Fruit fly (Drosophila melanogaster) whole organism, embryonic: ENCODE results near the gene CG43446.
A peak's percentile ranks its signal among the peaks of the same experiment; 100 is the strongest.

Experiments
- Atf3 ChIP-seq: fragments of 200-800 bp; sonication (Bioruptor generic); optimal IDR thresholded peaks from 3 replicates; lab custom pipeline; 2016; ENCODE audit warnings: missing biosample characterization, missing genetic modification characterization
- CG1233 ChIP-seq: fragments of 200-800 bp; sonication (Bioruptor generic); optimal IDR thresholded peaks from 4 replicates; lab custom pipeline; 2018; ENCODE audit warnings: missing biosample characterization, mild to moderate bottlenecking, missing genetic modification characterization
- CG12659 ChIP-seq: fragments of 200-800 bp; sonication (Bioruptor generic); optimal IDR thresholded peaks from 3 replicates; lab custom pipeline; 2017; ENCODE audit warnings: mild to moderate bottlenecking, missing biosample characterization, missing genetic modification reagents, missing genetic modification characterization
- CG13287 ChIP-seq: fragments of 200-800 bp; sonication (Bioruptor generic); IDR thresholded peaks from 2 replicates; pipeline ENCODE4 v1.3.6; 2022; ENCODE audit warnings: missing biosample characterization, missing genetic modification characterization; ENCODE audit not compliant: partially characterized antibody
- CG13424 ChIP-seq: fragments of 200-800 bp; sonication (Bioruptor generic); optimal IDR thresholded peaks from 2 replicates; lab custom pipeline; 2019; ENCODE audit warnings: missing biosample characterization, mild to moderate bottlenecking, missing genetic modification characterization, moderate library complexity
- CG14965 ChIP-seq: fragments of 200-800 bp; sonication (Bioruptor generic); optimal IDR thresholded peaks from 2 replicates; lab custom pipeline; 2016; ENCODE audit warnings: missing biosample characterization, missing genetic modification characterization, borderline replicate concordance
- CG15479 ChIP-seq: fragments of 200-800 bp; sonication (Bioruptor generic); optimal IDR thresholded peaks from 3 replicates; lab custom pipeline; 2019; ENCODE audit warnings: missing biosample characterization, mild to moderate bottlenecking, missing genetic modification characterization, moderate library complexity
- CG1603 ChIP-seq: fragments of 200-800 bp; sonication (Bioruptor generic); optimal IDR thresholded peaks from 2 replicates; lab custom pipeline; 2019; ENCODE audit warnings: missing biosample characterization, mild to moderate bottlenecking, missing genetic modification characterization, moderate library complexity
- CG16813 ChIP-seq: fragments of 200-800 bp; sonication (Bioruptor generic); IDR thresholded peaks from 3 replicates; pipeline ENCODE4 v1.3.6; 2022; ENCODE audit warnings: missing biosample characterization, missing genetic modification characterization; ENCODE audit not compliant: partially characterized antibody
- CG17385 ChIP-seq: fragments of 200-800 bp; sonication (Bioruptor generic); optimal IDR thresholded peaks from 3 replicates; lab custom pipeline; 2018; ENCODE audit warnings: missing biosample characterization, mild to moderate bottlenecking, missing genetic modification characterization
- CG3281 ChIP-seq: fragments of 200-800 bp; sonication (Bioruptor generic); optimal IDR thresholded peaks from 3 replicates; lab custom pipeline; 2017; ENCODE audit warnings: missing biosample characterization, mild to moderate bottlenecking, missing genetic modification characterization
- CG4282 ChIP-seq: fragments of 200-800 bp; sonication (Bioruptor generic); optimal IDR thresholded peaks from 2 replicates; lab custom pipeline; 2016; ENCODE audit warnings: missing biosample characterization, missing genetic modification characterization
- CG8924 ChIP-seq: fragments of 200-800 bp; optimal IDR thresholded peaks from 3 replicates; lab custom pipeline; 2019; ENCODE audit warnings: missing biosample characterization, mild to moderate bottlenecking, missing genetic modification characterization, moderate library complexity
- CG8944 ChIP-seq: fragments of 200-800 bp; sonication (Bioruptor generic); optimal IDR thresholded peaks from 3 replicates; lab custom pipeline; 2016; ENCODE audit warnings: missing biosample characterization, missing genetic modification characterization
- CG9817 ChIP-seq: fragments of 200-800 bp; sonication (Bioruptor generic); optimal IDR thresholded peaks from 2 replicates; lab custom pipeline; 2018; ENCODE audit warnings: missing biosample characterization, mild to moderate bottlenecking, missing genetic modification characterization, moderate library complexity
- CHES-1-like ChIP-seq: fragments of 200-800 bp; sonication (Bioruptor generic); optimal IDR thresholded peaks from 2 replicates; lab custom pipeline; 2016; ENCODE audit warnings: missing biosample characterization, missing genetic modification characterization
- Drgx ChIP-seq: fragments of 200-800 bp; sonication (Bioruptor generic); IDR thresholded peaks from 2 replicates; pipeline ENCODE4 v1.3.6; 2022; ENCODE audit warnings: missing biosample characterization, missing genetic modification characterization
- ERR ChIP-seq: fragments of 200-800 bp; sonication (Bioruptor generic); optimal IDR thresholded peaks from 2 replicates; lab custom pipeline; 2016; ENCODE audit warnings: missing biosample characterization, missing genetic modification characterization
- HHEX ChIP-seq: fragments of 200-800 bp; sonication (Bioruptor generic); optimal IDR thresholded peaks from 3 replicates; lab custom pipeline; 2017; ENCODE audit warnings: missing biosample characterization, mild to moderate bottlenecking, missing genetic modification characterization, missing genetic modification reagents
- HLH4C ChIP-seq: fragments of 200-800 bp; sonication (Bioruptor generic); IDR thresholded peaks from 3 replicates; pipeline ENCODE4 v1.3.6; 2022; ENCODE audit warnings: missing biosample characterization, missing genetic modification characterization; ENCODE audit not compliant: partially characterized antibody
- Hmr ChIP-seq: fragments of 200-800 bp; sonication (Bioruptor generic); optimal IDR thresholded peaks from 3 replicates; lab custom pipeline; 2017; ENCODE audit warnings: mild to moderate bottlenecking, missing biosample characterization, missing genetic modification reagents, missing genetic modification characterization
- Opbp ChIP-seq: fragments of 200-800 bp; sonication (Bioruptor generic); IDR thresholded peaks from 3 replicates; pipeline ENCODE4 v1.3.6; 2022; ENCODE audit warnings: missing biosample characterization, missing genetic modification characterization; ENCODE audit not compliant: partially characterized antibody
- Ravus ChIP-seq: fragments of 200-800 bp; sonication (Bioruptor generic); IDR thresholded peaks from 2 replicates; pipeline ENCODE4 v1.3.6; 2022; ENCODE audit warnings: missing biosample characterization, missing genetic modification characterization
- Side ChIP-seq: fragments of 200-800 bp; sonication (Bioruptor generic); optimal IDR thresholded peaks from 2 replicates; lab custom pipeline; 2016; ENCODE audit warnings: missing biosample characterization, missing genetic modification characterization
- Tbp ChIP-seq: fragments of >200 bp; optimal IDR thresholded peaks from 2 replicates; lab custom pipeline; 2018; ENCODE audit warnings: missing biosample characterization, missing genetic modification characterization
- ab ChIP-seq: fragments of 200-800 bp; sonication (Bioruptor generic); optimal IDR thresholded peaks from 2 replicates; lab custom pipeline; 2016; ENCODE audit warnings: missing biosample characterization, missing genetic modification characterization
- al ChIP-seq: fragments of 200-800 bp; sonication (Bioruptor generic); IDR thresholded peaks from 2 replicates; pipeline ENCODE4 v1.3.6; 2022; ENCODE audit warnings: missing biosample characterization, missing genetic modification characterization
- az2 ChIP-seq: fragments of 200-800 bp; sonication (Bioruptor generic); optimal IDR thresholded peaks from 3 replicates; lab custom pipeline; 2016; ENCODE audit warnings: missing biosample characterization, missing genetic modification characterization
- bigmax ChIP-seq: fragments of 200-800 bp; sonication (Bioruptor generic); optimal IDR thresholded peaks from 2 replicates; lab custom pipeline; 2018; ENCODE audit warnings: missing biosample characterization, mild to moderate bottlenecking, missing genetic modification characterization
- br ChIP-seq: fragments of >200 bp; optimal IDR thresholded peaks from 2 replicates; lab custom pipeline; 2017
- esg ChIP-seq: fragments of 200-800 bp; sonication (Bioruptor generic); conservative IDR thresholded peaks from 2 replicates; pipeline ENCODE4 v1.3.6; 2022; ENCODE audit warnings: missing biosample characterization, missing genetic modification characterization
- gt ChIP-seq: fragments of 200-800 bp; sonication (Bioruptor generic); IDR thresholded peaks from 2 replicates; pipeline ENCODE4 v1.3.6; 2022; ENCODE audit warnings: missing biosample characterization, missing genetic modification characterization
- her ChIP-seq: fragments of 200-800 bp; sonication (Bioruptor generic); optimal IDR thresholded peaks from 2 replicates; lab custom pipeline; 2016; ENCODE audit warnings: missing biosample characterization, missing genetic modification characterization
- insv ChIP-seq, 2 experiments: fragments of 200-800 bp; sonication (Bioruptor generic); optimal IDR thresholded peaks; 3 replicates each; lab custom pipeline; 2016 to 2018; ENCODE audit warnings: missing biosample characterization in 2 of 2, missing genetic modification characterization in 2 of 2
- ken ChIP-seq: fragments of 200-800 bp; sonication (Bioruptor generic); IDR thresholded peaks from 3 replicates; pipeline ENCODE4 v1.3.6; 2022; ENCODE audit warnings: missing biosample characterization, missing genetic modification characterization
- luna ChIP-seq: fragments of 200-800 bp; sonication (Bioruptor generic); optimal IDR thresholded peaks from 2 replicates; lab custom pipeline; 2016; ENCODE audit warnings: missing biosample characterization, missing genetic modification characterization
- org-1 ChIP-seq: fragments of 200-800 bp; sonication (Bioruptor generic); optimal IDR thresholded peaks from 2 replicates; lab custom pipeline; 2017; ENCODE audit warnings: missing biosample characterization, missing genetic modification characterization
- otp ChIP-seq: fragments of 200-800 bp; sonication (Bioruptor generic); IDR thresholded peaks from 3 replicates; pipeline ENCODE4, ENCODE4 v1.3.6; 2022; ENCODE audit warnings: missing biosample characterization, missing genetic modification characterization
- pita ChIP-seq: fragments of 200-800 bp; sonication (Bioruptor generic); optimal IDR thresholded peaks from 2 replicates; lab custom pipeline; 2017; ENCODE audit warnings: missing biosample characterization, mild to moderate bottlenecking, missing genetic modification characterization
- ranshi ChIP-seq: fragments of 200-800 bp; sonication (Bioruptor generic); IDR thresholded peaks from 2 replicates; pipeline ENCODE4 v1.3.6; 2022; ENCODE audit warnings: missing biosample characterization, missing genetic modification characterization
- slbo ChIP-seq: fragments of 200-800 bp; sonication (Bioruptor generic); IDR thresholded peaks from 2 replicates; pipeline ENCODE4 v1.3.6; 2022; ENCODE audit warnings: missing biosample characterization, missing genetic modification characterization
- sna ChIP-seq: fragments of 200-800 bp; sonication (Bioruptor generic); IDR thresholded peaks from 2 replicates; pipeline ENCODE4 v1.3.6; 2022; ENCODE audit warnings: missing biosample characterization, missing genetic modification characterization; ENCODE audit not compliant: partially characterized antibody
- sqz ChIP-seq: fragments of 200-800 bp; sonication (Bioruptor generic); optimal IDR thresholded peaks from 3 replicates; lab custom pipeline; 2018; ENCODE audit warnings: missing biosample characterization, mild to moderate bottlenecking, missing genetic modification characterization
- stwl ChIP-seq: fragments of 200-800 bp; sonication (Bioruptor generic); optimal IDR thresholded peaks from 3 replicates; lab custom pipeline; 2018; ENCODE audit warnings: missing biosample characterization, mild to moderate bottlenecking, missing genetic modification characterization, moderate library complexity
- tgo ChIP-seq: fragments of 200-800 bp; sonication (Bioruptor generic); IDR thresholded peaks from 3 replicates; pipeline ENCODE4 v1.3.6; 2022; ENCODE audit warnings: missing biosample characterization, missing genetic modification characterization
- twi ChIP-seq: fragments of 200-800 bp; optimal IDR thresholded peaks from 2 replicates; lab custom pipeline; 2019; ENCODE audit warnings: missing biosample characterization, mild to moderate bottlenecking, missing genetic modification characterization, moderate library complexity
- wor ChIP-seq: fragments of 200-800 bp; sonication (Bioruptor generic); IDR thresholded peaks from 2 replicates; pipeline ENCODE4 v1.3.6; 2022; ENCODE audit warnings: missing biosample characterization, missing genetic modification characterization
- yki ChIP-seq: fragments of >200 bp; optimal IDR thresholded peaks from 3 replicates; lab custom pipeline; 2018

The CG43446 gene

dm6 chr3R:20956875-20957874 lies 30.6 kb downstream of the CG43446 start (continued):
- TF ChIP-seq CG13287 (GFP tag; lab: Robert Waterston, UW) (peak; percentile 37; the same call in 1 of the 2 replicates), sna (GFP tag; lab: Robert Waterston, UW) (peak; percentile 47; the same call in 1 of the 2 replicates), CG8944 (GFP tag; lab: Kevin White, UChicago) (peak; percentile 62), ken (GFP tag; lab: Robert Waterston, UW) (no peak; the same call in 2 of the 3 replicates), CG13424 (tag; lab: Kevin White, UChicago) (peak; percentile 93), CG3281 (GFP tag; lab: Kevin White, UChicago) (peak; percentile 95), CG14965 (GFP tag; lab: Kevin White, UChicago) (no peak), slbo (GFP tag; lab: Robert Waterston, UW) (peak; percentile 73), CG8924 (peak; percentile 94), CHES-1-like (GFP tag; lab: Kevin White, UChicago) (peak; percentile 63), CG17385 (GFP tag; lab: Kevin White, UChicago) (peak; percentile 87), br (no peak), sqz (GFP tag; lab: Kevin White, UChicago) (peak; percentile 75), Ravus (GFP tag; lab: Robert Waterston, UW) (no peak; the same call in 1 of the 2 replicates), Side (peak; percentile 65), insv (GFP tag; optimal IDR thresholded peaks at IDR 0.05; lab: Kevin White, UChicago) (peak in 1 of 2 experiments; percentile 72), stwl (no peak), Tbp (GFP tag; lab: Kevin White, UChicago) (no peak), ERR (GFP tag; lab: Kevin White, UChicago) (peak; percentile 44), CG15479 (no peak), otp (GFP tag; lab: Robert Waterston, UW) (no peak), yki (peak; percentile 34), HLH4C (GFP tag; lab: Robert Waterston, UW) (peak; percentile 12; the same call in 1 of the 3 replicates), az2 (peak; percentile 89), pita (no peak), CG12659 (GFP tag; lab: Kevin White, UChicago) (peak; percentile 94), esg (peak; percentile 64), CG9817 (tag; lab: Kevin White, UChicago) (peak; percentile 83), org-1 (GFP tag; lab: Kevin White, UChicago) (peak; percentile 91), CG4282 (GFP tag; lab: Kevin White, UChicago) (peak; percentile 32), CG1603 (tag; lab: Kevin White, UChicago) (peak; percentile 14), Atf3 (GFP tag; lab: Kevin White, UChicago) (peak; percentile 39), Opbp (GFP tag; lab: Robert Waterston, UW) (peak; percentile 48; the same call in 1 of the 3 replicates), al (no peak; the same call in 1 of the 2 replicates), wor (GFP tag; lab: Robert Waterston, UW) (peak; percentile 50; the same call in 1 of the 2 replicates), gt (GFP tag; lab: Robert Waterston, UW) (no peak), HHEX (peak; percentile 93), Hmr (GFP tag; lab: Kevin White, UChicago) (peak; percentile 93), bigmax (GFP tag; lab: Kevin White, UChicago) (no peak), tgo (GFP tag; lab: Robert Waterston, UW) (peak; percentile 73), CG16813 (no peak), luna (GFP tag; lab: Kevin White, UChicago) (peak; percentile 39), her (GFP tag; lab: Kevin White, UChicago) (peak; percentile 60), ab (no peak), twi (peak; percentile 73), CG1233 (peak; percentile 93), Drgx (GFP tag; lab: Robert Waterston, UW) (no peak; the same call in 1 of the 2 replicates), ranshi (GFP tag; lab: Robert Waterston, UW) (peak; percentile 35)
